Fruit fly (Drosophila melanogaster) whole organism, prepupa: ENCODE results near the gene CG6178.

ENCODE experiments used
- Blimp-1 ChIP-seq: fragments of 200-800 bp; sonication (Bioruptor generic); optimal IDR thresholded peaks from 3 replicates; lab custom pipeline; 2017; ENCODE audit warnings: missing biosample characterization, missing genetic modification characterization, mild to moderate bottlenecking, moderate library complexity, missing genetic modification reagents
- CG10631 ChIP-seq: fragments of 200-800 bp; sonication (Bioruptor generic); optimal IDR thresholded peaks from 2 replicates; lab custom pipeline; 2016; ENCODE audit warnings: missing biosample characterization, missing genetic modification characterization
- CG11294 ChIP-seq: fragments of 200-800 bp; sonication (Bioruptor generic); IDR thresholded peaks from 2 replicates; pipeline ENCODE4 v1.3.6; 2022; ENCODE audit warnings: missing biosample characterization, missing genetic modification characterization
- CG11762 ChIP-seq: fragments of 200-800 bp; sonication (Bioruptor generic); optimal IDR thresholded peaks from 3 replicates; lab custom pipeline; 2016; ENCODE audit warnings: missing biosample characterization, missing genetic modification characterization; ENCODE audit not compliant: insufficient read depth
- CG11902 ChIP-seq: fragments of 200-800 bp; sonication (Bioruptor generic); optimal IDR thresholded peaks from 3 replicates; lab custom pipeline; 2016; ENCODE audit warnings: missing biosample characterization, missing genetic modification characterization
- CG1621 ChIP-seq: fragments of 200-800 bp; sonication (Bioruptor generic); optimal IDR thresholded peaks from 3 replicates; lab custom pipeline; 2018; ENCODE audit warnings: missing biosample characterization, mild to moderate bottlenecking, missing genetic modification characterization
- CG16779 ChIP-seq: fragments of 200-800 bp; sonication (Bioruptor generic); optimal IDR thresholded peaks from 3 replicates; lab custom pipeline; 2017; ENCODE audit warnings: missing biosample characterization, mild to moderate bottlenecking, missing genetic modification characterization
- CG3032 ChIP-seq: fragments of 200-800 bp; optimal IDR thresholded peaks from 2 replicates; lab custom pipeline; 2019; ENCODE audit warnings: missing biosample characterization, mild to moderate bottlenecking, missing genetic modification characterization, moderate library complexity
- CG31627 ChIP-seq: fragments of 200-800 bp; sonication (Bioruptor generic); optimal IDR thresholded peaks from 3 replicates; lab custom pipeline; 2016; ENCODE audit warnings: missing biosample characterization, missing genetic modification characterization
- CG32006 ChIP-seq: fragments of 200-800 bp; sonication (Bioruptor generic); optimal IDR thresholded peaks from 3 replicates; lab custom pipeline; 2017; ENCODE audit warnings: missing biosample characterization, mild to moderate bottlenecking, missing genetic modification characterization
- CG34406 ChIP-seq: fragments of 200-800 bp; sonication (Bioruptor generic); optimal IDR thresholded peaks from 3 replicates; lab custom pipeline; 2016; ENCODE audit warnings: missing biosample characterization, missing genetic modification characterization
- CG3919 ChIP-seq: fragments of 200-800 bp; sonication (Bioruptor generic); optimal IDR thresholded peaks from 3 replicates; lab custom pipeline; 2016; ENCODE audit warnings: missing biosample characterization, missing genetic modification characterization
- CG4318 ChIP-seq: fragments of 200-800 bp; sonication (Bioruptor generic); optimal IDR thresholded peaks from 3 replicates; lab custom pipeline; 2017; ENCODE audit warnings: missing biosample characterization, mild to moderate bottlenecking, missing genetic modification characterization
- CG6163 ChIP-seq: fragments of 200-800 bp; sonication (Bioruptor generic); IDR thresholded peaks from 3 replicates; pipeline ENCODE4 v1.3.6; 2022; ENCODE audit warnings: missing biosample characterization, missing genetic modification characterization
- CG6792 ChIP-seq: fragments of 200-800 bp; sonication (Bioruptor generic); optimal IDR thresholded peaks from 3 replicates; lab custom pipeline; 2016; ENCODE audit warnings: missing biosample characterization, missing genetic modification characterization
- CG6808 ChIP-seq: fragments of 200-800 bp; sonication (Bioruptor generic); optimal IDR thresholded peaks from 3 replicates; lab custom pipeline; 2017; ENCODE audit warnings: missing biosample characterization, missing genetic modification characterization, mild to moderate bottlenecking, moderate library complexity, missing genetic modification reagents
- CG6854 ChIP-seq: fragments of 200-800 bp; sonication (Bioruptor generic); optimal IDR thresholded peaks from 2 replicates; lab custom pipeline; 2017; ENCODE audit warnings: missing biosample characterization, mild to moderate bottlenecking, missing genetic modification characterization
- CG7368 ChIP-seq: fragments of 200-800 bp; sonication (Bioruptor generic); optimal IDR thresholded peaks from 3 replicates; lab custom pipeline; 2016; ENCODE audit warnings: missing biosample characterization, missing genetic modification characterization
- CG8119 ChIP-seq: fragments of 200-800 bp; sonication (Bioruptor generic); IDR thresholded peaks from 3 replicates; pipeline ENCODE4 v1.3.6; 2022; ENCODE audit warnings: missing biosample characterization, missing genetic modification characterization
- CG8319 ChIP-seq: fragments of 200-800 bp; sonication (Bioruptor generic); optimal IDR thresholded peaks from 3 replicates; lab custom pipeline; 2016; ENCODE audit warnings: missing biosample characterization, missing genetic modification characterization
- CG8632 ChIP-seq: fragments of 200-800 bp; sonication (Bioruptor generic); optimal IDR thresholded peaks from 3 replicates; lab custom pipeline; 2016; ENCODE audit warnings: missing biosample characterization, missing genetic modification characterization
- CG9139 ChIP-seq: fragments of 200-800 bp; sonication (Bioruptor generic); optimal IDR thresholded peaks from 3 replicates; lab custom pipeline; 2017; ENCODE audit warnings: missing biosample characterization, mild to moderate bottlenecking, missing genetic modification characterization
- Eip93F ChIP-seq: fragments of 200-800 bp; sonication (Bioruptor generic); optimal IDR thresholded peaks from 2 replicates; lab custom pipeline; 2016; ENCODE audit warnings: missing biosample characterization, mild to moderate bottlenecking, missing genetic modification characterization
- Ets21C ChIP-seq: fragments of 200-800 bp; sonication (Bioruptor generic); optimal IDR thresholded peaks from 3 replicates; lab custom pipeline; 2016; ENCODE audit warnings: missing biosample characterization, missing genetic modification characterization
- Ets96B ChIP-seq: fragments of 200-800 bp; optimal IDR thresholded peaks from 2 replicates; lab custom pipeline; 2019; ENCODE audit warnings: missing biosample characterization, mild to moderate bottlenecking, missing genetic modification characterization, moderate library complexity
- Gug ChIP-seq: fragments of 200-800 bp; sonication (Bioruptor generic); IDR thresholded peaks from 2 replicates; pipeline ENCODE4 v1.3.6; 2022; ENCODE audit warnings: missing biosample characterization, missing genetic modification characterization
- Hr38 ChIP-seq: sonication (Bioruptor generic); optimal IDR thresholded peaks from 2 replicates; lab custom pipeline; 2016; ENCODE audit warnings: missing biosample characterization, missing genetic modification characterization
- Hr39 ChIP-seq: fragments of 200-800 bp; sonication (Bioruptor generic); optimal IDR thresholded peaks from 2 replicates; lab custom pipeline; 2016; ENCODE audit warnings: missing biosample characterization, missing genetic modification characterization
- Hr4 ChIP-seq: fragments of 200-800 bp; sonication (Bioruptor generic); optimal IDR thresholded peaks from 3 replicates; lab custom pipeline; 2016; ENCODE audit warnings: missing biosample characterization, missing genetic modification characterization
- OdsH ChIP-seq: fragments of 200-800 bp; sonication (Bioruptor generic); optimal IDR thresholded peaks from 3 replicates; lab custom pipeline; 2016; ENCODE audit warnings: missing biosample characterization, missing genetic modification characterization
- Sox14 ChIP-seq: fragments of 200-800 bp; sonication (Bioruptor generic); optimal IDR thresholded peaks from 3 replicates; lab custom pipeline; 2016; ENCODE audit warnings: missing biosample characterization, missing genetic modification characterization
- Sox15 ChIP-seq: fragments of 200-800 bp; sonication (Bioruptor generic); optimal IDR thresholded peaks from 3 replicates; lab custom pipeline; 2016; ENCODE audit warnings: missing biosample characterization, missing genetic modification characterization
- acj6 ChIP-seq: fragments of 200-800 bp; sonication (Bioruptor generic); optimal IDR thresholded peaks from 3 replicates; lab custom pipeline; 2016; ENCODE audit warnings: missing biosample characterization, missing genetic modification characterization
- cyc ChIP-seq: fragments of 200-800 bp; sonication (Bioruptor generic); optimal IDR thresholded peaks from 3 replicates; lab custom pipeline; 2016; ENCODE audit warnings: missing biosample characterization, missing genetic modification characterization
- dsx ChIP-seq: fragments of 200-800 bp; optimal IDR thresholded peaks from 3 replicates; lab custom pipeline; 2019; ENCODE audit warnings: missing biosample characterization, mild to moderate bottlenecking, missing genetic modification characterization, moderate library complexity; ENCODE audit not compliant: poor library complexity, severe bottlenecking
- eg ChIP-seq: fragments of 200-800 bp; sonication (Bioruptor generic); IDR thresholded peaks from 3 replicates; pipeline ENCODE4 v1.3.6; 2022; ENCODE audit warnings: missing biosample characterization, missing genetic modification characterization
- esn ChIP-seq: fragments of 200-800 bp; sonication (Bioruptor generic); optimal IDR thresholded peaks from 2 replicates; lab custom pipeline; 2016; ENCODE audit warnings: missing biosample characterization, mild to moderate bottlenecking, missing genetic modification characterization, moderate library complexity
- fd85E ChIP-seq: fragments of 200-800 bp; sonication (Bioruptor generic); optimal IDR thresholded peaks from 3 replicates; lab custom pipeline; 2016; ENCODE audit warnings: missing biosample characterization, missing genetic modification characterization
- lz ChIP-seq: fragments of 200-800 bp; sonication (Bioruptor generic); optimal IDR thresholded peaks from 3 replicates; lab custom pipeline; 2016; ENCODE audit warnings: missing biosample characterization, missing genetic modification characterization
- net ChIP-seq: fragments of 200-800 bp; sonication (Bioruptor generic); optimal IDR thresholded peaks from 3 replicates; lab custom pipeline; 2016; ENCODE audit warnings: missing biosample characterization, missing genetic modification characterization
- pdm3 ChIP-seq: fragments of 200-800 bp; sonication (Bioruptor generic); optimal IDR thresholded peaks from 3 replicates; lab custom pipeline; 2016; ENCODE audit warnings: missing biosample characterization, missing genetic modification characterization
- salr ChIP-seq, 2 experiments: fragments of 200-800 bp; sonication (Bioruptor generic); optimal IDR thresholded peaks; 3 replicates each; lab custom pipeline; 2016 to 2018; ENCODE audit warnings: missing biosample characterization in 2 of 2, missing genetic modification characterization in 2 of 2, mild to moderate bottlenecking in 1 of 2
- ss ChIP-seq, 2 experiments: fragments of 200-800 bp; sonication (Bioruptor generic); optimal IDR thresholded peaks; 2 replicates in 1 of 2; 3 replicates in 1 of 2; lab custom pipeline; 2017 to 2018; ENCODE audit warnings: mild to moderate bottlenecking in 2 of 2, missing biosample characterization in 2 of 2, missing genetic modification characterization in 2 of 2, moderate library complexity in 1 of 2
- topi ChIP-seq: fragments of 200-800 bp; sonication (Bioruptor generic); optimal IDR thresholded peaks from 3 replicates; lab custom pipeline; 2016; ENCODE audit warnings: missing biosample characterization, missing genetic modification characterization
- vri ChIP-seq: fragments of 200-800 bp; sonication (Bioruptor generic); optimal IDR thresholded peaks from 3 replicates; lab custom pipeline; 2016; ENCODE audit warnings: missing biosample characterization, mild to moderate bottlenecking, missing genetic modification characterization

The CG6178 gene

dm6 chr3R:24193373-24193879 is 41.3 kb downstream of the CG6178 start, which contains the start of the genes SMC6 and CG6204 (continued):
- TF ChIP-seq CG6792 (peak; percentile 95), CG11294 (GFP tag; lab: Robert Waterston, UW) (peak; percentile 91), esn (GFP tag; lab: Kevin White, UChicago) (peak; percentile 97), Gug (GFP tag; lab: Robert Waterston, UW) (peak; percentile 94), Hr38 (GFP tag; lab: Kevin White, UChicago) (no peak), OdsH (GFP tag; lab: Kevin White, UChicago) (peak; percentile 97), CG11762 (peak; percentile 97), CG31627 (GFP tag; lab: Kevin White, UChicago) (peak; percentile 97), salr (GFP tag; optimal IDR thresholded peaks at IDR 0.05; lab: Kevin White, UChicago) (peak in 1 of 2 experiments; percentile 89), cyc (GFP tag; lab: Kevin White, UChicago) (peak; percentile 97), Ets21C (GFP tag; lab: Kevin White, UChicago) (peak; percentile 95), CG8119 (GFP tag; lab: Robert Waterston, UW) (peak; percentile 96), eg (GFP tag; lab: Robert Waterston, UW) (peak; percentile 97), net (GFP tag; lab: Kevin White, UChicago) (peak; percentile 90), Ets96B (tag; lab: Kevin White, UChicago) (peak; percentile 96), dsx (peak; percentile 93), CG4318 (GFP tag; lab: Kevin White, UChicago) (peak; percentile 88), CG8632 (GFP tag; lab: Kevin White, UChicago) (peak; percentile 95), Hr39 (GFP tag; lab: Kevin White, UChicago) (peak; percentile 96), Sox14 (GFP tag; lab: Kevin White, UChicago) (peak; percentile 96)

- TF ChIP-seq CG6808 (GFP tag; lab: Kevin White, UChicago) (no peak), eg (GFP tag; lab: Robert Waterston, UW) (peak; percentile 13; the same call in 1 of the 3 replicates), CG3032 (tag; lab: Kevin White, UChicago) (no peak), Blimp-1 (GFP tag; lab: Kevin White, UChicago) (peak; percentile 70), acj6 (GFP tag; lab: Kevin White, UChicago) (no peak), CG7368 (no peak)
Measured at dm6 chr3R:24202723-24203122, 50.6 kb downstream of the CG6178 start.

dm6 chr3R:24203426-24203825 is 51.3 kb downstream of the CG6178 start:
- TF ChIP-seq CG11902 (GFP tag; lab: Kevin White, UChicago) (peak; percentile 69), CG34406 (GFP tag; lab: Kevin White, UChicago) (peak; percentile 84), CG8119 (GFP tag; lab: Robert Waterston, UW) (peak; percentile 94), CG32006 (peak; percentile 90), topi (GFP tag; lab: Kevin White, UChicago) (peak; percentile 89), CG8319 (GFP tag; lab: Kevin White, UChicago) (peak; percentile 72), Sox15 (GFP tag; lab: Kevin White, UChicago) (peak; percentile 79), CG31627 (GFP tag; lab: Kevin White, UChicago) (peak; percentile 81), CG6163 (GFP tag; lab: Robert Waterston, UW) (peak; percentile 80), CG8632 (GFP tag; lab: Kevin White, UChicago) (peak; percentile 85), Eip93F (peak; percentile 78), Blimp-1 (GFP tag; lab: Kevin White, UChicago) (peak; percentile 31), ss (GFP tag; optimal IDR thresholded peaks at IDR 0.05; lab: Kevin White, UChicago) (peak; percentile 82 to 86), Hr4 (GFP tag; lab: Kevin White, UChicago) (peak; percentile 92), OdsH (GFP tag; lab: Kevin White, UChicago) (peak; percentile 88), CG11294 (GFP tag; lab: Robert Waterston, UW) (peak; percentile 63; the same call in 1 of the 2 replicates), pdm3 (peak; percentile 89), CG16779 (tag; lab: Kevin White, UChicago) (peak; percentile 78), CG7368 (peak; percentile 79), CG6854 (GFP tag; lab: Kevin White, UChicago) (peak; percentile 77), CG1621 (tag; lab: Kevin White, UChicago) (peak; percentile 53), eg (GFP tag; lab: Robert Waterston, UW) (peak; percentile 84), Hr39 (GFP tag; lab: Kevin White, UChicago) (peak; percentile 83), lz (GFP tag; lab: Kevin White, UChicago) (peak; percentile 84), fd85E (peak; percentile 52), vri (GFP tag; lab: Kevin White, UChicago) (peak; percentile 78), CG3919 (GFP tag; lab: Kevin White, UChicago) (peak; percentile 89), net (GFP tag; lab: Kevin White, UChicago) (peak; percentile 85), CG10631 (GFP tag; lab: Kevin White, UChicago) (peak; percentile 79), CG9139 (GFP tag; lab: Kevin White, UChicago) (peak; percentile 26), CG11762 (peak; percentile 85), acj6 (GFP tag; lab: Kevin White, UChicago) (peak; percentile 85), Sox14 (GFP tag; lab: Kevin White, UChicago) (peak; percentile 89)
